Worm (Caenorhabditis elegans): Measurements from ENCODE around the gene F01G10.6.
A peak's percentile ranks its signal among the peaks of the same experiment; 100 is the strongest.

Gene F01G10.6

ce11 chrIV:10273360-10273759 is 45.9 kb upstream of the F01G10.6 start:
- TF ChIP-seq nhr-76 (tag; optimal IDR thresholded peaks at IDR 0.05) (no peak), mdt-29 (GFP tag; IDR thresholded peaks at IDR 0.05) (no peak), gei-8 (GFP tag; optimal IDR thresholded peaks at IDR 0.05) (no peak), unc-62 (GFP tag; optimal IDR thresholded peaks at IDR 0.05 in 1 of 2) (peak in 1 of 2 experiments; percentile 71), unc-62 (tag; optimal IDR thresholded peaks at IDR 0.05) (no peak), zip-11 (GFP tag; IDR thresholded peaks at IDR 0.05) (no peak), aha-1 (tag) (peak; percentile 95)

ce11 chrIV:10269137-10269933 is 41.9 kb upstream of the F01G10.6 start, which contains the start of the genes nspd-7 and Y43C5A.2:
Gene nspd-7 (minus strand): TSS chrIV:10269187.
Gene Y43C5A.2 (plus strand): TSS chrIV:10269883.
- no peak for TF ChIP-seq lin-1 (GFP tag; IDR thresholded peaks at IDR 0.05)
- TF ChIP-seq nhr-28 (tag; optimal IDR thresholded peaks at IDR 0.05), result peak; percentile 58
- TF ChIP-seq egl-27 (tag; optimal IDR thresholded peaks at IDR 0.05), result no peak
- TF ChIP-seq ztf-11 (tag; optimal IDR thresholded peaks at IDR 0.05), result no peak
- no peak for TF ChIP-seq mxl-3 (GFP tag; optimal IDR thresholded peaks at IDR 0.05)
- no peak for TF ChIP-seq vab-7 (GFP tag; IDR thresholded peaks at IDR 0.05)
- 0 out of 2 replicates have a peak, but pooled peaks have one; percentile 13 for TF ChIP-seq php-3 (GFP tag; IDR thresholded peaks at IDR 0.05)
- TF ChIP-seq ceh-32 (tag; optimal IDR thresholded peaks at IDR 0.05; ENCODE audit: poor library complexity), result no peak
- peak; percentile 8; the same call in 1 of the 2 replicates for TF ChIP-seq dmd-6 (GFP tag; IDR thresholded peaks at IDR 0.05)
- no peak for TF ChIP-seq hif-1 (tag; optimal IDR thresholded peaks at IDR 0.05)
- peak; percentile 6 for TF ChIP-seq pqm-1 (tag; optimal IDR thresholded peaks at IDR 0.05)
- TF ChIP-seq dmd-8 (GFP tag; IDR thresholded peaks at IDR 0.05), result no peak
- TF ChIP-seq F44E2.7 (GFP tag; IDR thresholded peaks at IDR 0.05), result no peak
- TF ChIP-seq sdz-12 (GFP tag; optimal IDR thresholded peaks at IDR 0.05), result no peak
- TF ChIP-seq mep-1 (tag; optimal IDR thresholded peaks at IDR 0.05), result no peak
- TF ChIP-seq unc-62 (GFP tag; optimal IDR thresholded peaks at IDR 0.05 in 1 of 2), result peak in 1 of 2 experiments; percentile 51
- TF ChIP-seq unc-62 (tag; optimal IDR thresholded peaks at IDR 0.05), result no peak
- no peak for TF ChIP-seq ama-1 (optimal IDR thresholded peaks at IDR 0.05)
- no peak for TF ChIP-seq nhr-111 (GFP tag; optimal IDR thresholded peaks at IDR 0.05)

ce11 chrIV:10262882-10263281 is 35.4 kb upstream of the F01G10.6 start:
- 0 out of 2 replicates have a peak, but pooled peaks have one; percentile 17 for TF ChIP-seq ZK337.2 (GFP tag; IDR thresholded peaks at IDR 0.05)
- TF ChIP-seq snpc-1.2 (GFP tag; IDR thresholded peaks at IDR 0.05), result peak; percentile 59; the same call in 1 of the 2 replicates
- 0 out of 2 replicates have a peak, but pooled peaks have one; percentile 54 for TF ChIP-seq F26F4.8 (GFP tag; conservative IDR thresholded peaks at IDR 0.05)
- peak; percentile 75 for TF ChIP-seq set-16 (GFP tag; IDR thresholded peaks at IDR 0.05)
- TF ChIP-seq nhr-42 (GFP tag; IDR thresholded peaks at IDR 0.05), result 0 out of 2 replicates have a peak, but pooled peaks have one; percentile 9
- TF ChIP-seq D1046.2 (GFP tag; IDR thresholded peaks at IDR 0.05), result 0 out of 2 replicates have a peak, but pooled peaks have one; percentile 30
- peak; percentile 66; the same call in 1 of the 2 replicates for TF ChIP-seq lim-7 (GFP tag; IDR thresholded peaks at IDR 0.05)
- peak in 1 of 2 experiments; percentile 85; a peak in 2 of 4 replicates for TF ChIP-seq madf-5 (GFP tag; IDR thresholded peaks at IDR 0.05)

- TF ChIP-seq nhr-28 (tag; optimal IDR thresholded peaks at IDR 0.05), result peak; percentile 22
- no peak for TF ChIP-seq madf-5 (GFP tag; IDR thresholded peaks at IDR 0.05)
- TF ChIP-seq T20F7.1 (GFP tag; optimal IDR thresholded peaks at IDR 0.05), result no peak
- TF ChIP-seq nhr-41 (GFP tag; IDR thresholded peaks at IDR 0.05), result no peak
- TF ChIP-seq php-3 (GFP tag; IDR thresholded peaks at IDR 0.05), result no peak
- no peak for TF ChIP-seq daf-12 (tag; optimal IDR thresholded peaks at IDR 0.05)
- peak; percentile 38 for TF ChIP-seq nhr-48 (tag; optimal IDR thresholded peaks at IDR 0.05)
- peak; percentile 29 for TF ChIP-seq hlh-11 (tag; optimal IDR thresholded peaks at IDR 0.05)
- no peak for TF ChIP-seq Y105C5A.15 (GFP tag; IDR thresholded peaks at IDR 0.05)
- TF ChIP-seq ztf-7 (tag; optimal IDR thresholded peaks at IDR 0.05), result no peak
- TF ChIP-seq F44E2.7 (GFP tag; IDR thresholded peaks at IDR 0.05), result no peak
- TF ChIP-seq nhr-77 (tag; optimal IDR thresholded peaks at IDR 0.05), result no peak
- no peak for TF ChIP-seq ceh-82 (tag; optimal IDR thresholded peaks at IDR 0.05)
- TF ChIP-seq nhr-10 (tag; optimal IDR thresholded peaks at IDR 0.05), result no peak
- TF ChIP-seq ceh-44 (GFP tag; IDR thresholded peaks at IDR 0.05), result no peak
- no peak for TF ChIP-seq ceh-32 (tag; optimal IDR thresholded peaks at IDR 0.05; ENCODE audit: poor library complexity)
- TF ChIP-seq mxl-3 (GFP tag; optimal IDR thresholded peaks at IDR 0.05), result peak; percentile 18
- TF ChIP-seq F37D6.2 (tag; optimal IDR thresholded peaks at IDR 0.05), result no peak
- TF ChIP-seq zfp-2 (tag; optimal IDR thresholded peaks at IDR 0.05), result no peak
These were observed 33.6 kb upstream of the F01G10.6 start for ce11 chrIV:10261061-10261460.

Measured in whole organism, L4 larva.